Fruit fly (Drosophila melanogaster) whole organism, pupa: ENCODE results near the gene CG6023.

ENCODE experiments used
- CG10348 ChIP-seq: fragments of 200-800 bp; sonication (Bioruptor generic); IDR thresholded peaks from 2 replicates; pipeline ENCODE4 v1.3.6; 2022; ENCODE audit warnings: missing biosample characterization, missing genetic modification characterization
- CG13204 ChIP-seq: fragments of 200-800 bp; sonication (Bioruptor generic); optimal IDR thresholded peaks from 2 replicates; lab custom pipeline; 2018; ENCODE audit warnings: missing biosample characterization, mild to moderate bottlenecking, missing genetic modification characterization, moderate library complexity
- CG15710 ChIP-seq: fragments of 200-800 bp; sonication (Bioruptor generic); optimal IDR thresholded peaks from 2 replicates; lab custom pipeline; 2018; ENCODE audit warnings: missing biosample characterization, mild to moderate bottlenecking, missing genetic modification characterization, moderate library complexity
- CG34367 ChIP-seq: fragments of 200-800 bp; sonication (Bioruptor generic); optimal IDR thresholded peaks from 2 replicates; lab custom pipeline; 2018; ENCODE audit warnings: missing biosample characterization, mild to moderate bottlenecking, missing genetic modification characterization
- CG8159 ChIP-seq: fragments of 200-800 bp; sonication (Bioruptor generic); optimal IDR thresholded peaks from 3 replicates; lab custom pipeline; 2018; ENCODE audit warnings: missing biosample characterization, mild to moderate bottlenecking, missing genetic modification characterization, moderate library complexity
- fd96Ca ChIP-seq: fragments of 200-800 bp; sonication (Bioruptor generic); IDR thresholded peaks from 3 replicates; pipeline ENCODE4 v1.3.6; 2022; ENCODE audit warnings: missing biosample characterization, missing genetic modification characterization
- gl ChIP-seq: fragments of 200-800 bp; sonication (Bioruptor generic); optimal IDR thresholded peaks from 2 replicates; lab custom pipeline; 2018; ENCODE audit warnings: missing biosample characterization, mild to moderate bottlenecking, missing genetic modification characterization

- TF ChIP-seq CG8159 (tag; lab: Kevin White, UChicago) (peak; percentile 37), fd96Ca (peak; percentile 87), CG34367 (tag; lab: Kevin White, UChicago) (peak; percentile 31), CG10348 (GFP tag; lab: Robert Waterston, UW) (peak; percentile 44; the same call in 1 of the 2 replicates), gl (tag; lab: Kevin White, UChicago) (peak; percentile 15), CG15710 (peak; percentile 54), CG13204 (GFP tag; lab: Kevin White, UChicago) (no peak)
Measured at dm6 chrX:18367806-18368643, 47.0 kb upstream of the CG6023 start.
